Worm (Caenorhabditis elegans) whole organism, young adult: ENCODE results near the gene T03D3.5.

ENCODE experiments used
- C06A6.2 ChIP-seq: fragments of 200-800 bp; sonication (Bioruptor generic); conservative IDR thresholded peaks from 2 replicates; pipeline ENCODE4 v1.3.6; 2022; ENCODE audit warnings: missing genetic modification characterization, missing compliant biosample characterization
- C17E4.6 ChIP-seq: fragments of 200-800 bp; sonication (Bioruptor generic); IDR thresholded peaks from 2 replicates; pipeline ENCODE4 v1.3.6; 2022; ENCODE audit warnings: missing genetic modification reagents, missing genetic modification characterization, missing compliant biosample characterization
- F23B12.7 ChIP-seq: sonication (generic microtip); optimal IDR thresholded peaks from 2 replicates; lab custom pipeline; 2017; ENCODE audit warnings: missing genetic modification characterization, mild to moderate bottlenecking, missing compliant biosample characterization, antibody characterized with exemption, moderate library complexity; ENCODE audit not compliant: insufficient read depth
- F39B2.1 ChIP-seq: fragments of 200-800 bp; sonication (Bioruptor generic); IDR thresholded peaks from 2 replicates; pipeline ENCODE4 v1.3.6; 2022; ENCODE audit warnings: missing genetic modification reagents, missing genetic modification characterization, missing compliant biosample characterization
- K11D2.4 ChIP-seq: fragments of 200-800 bp; sonication (Bioruptor generic); IDR thresholded peaks from 2 replicates; pipeline ENCODE4 v1.3.6; 2022; ENCODE audit warnings: missing genetic modification reagents, missing genetic modification characterization, missing compliant biosample characterization
- Y53G8AR.9 ChIP-seq: fragments of 200-800 bp; sonication (Bioruptor generic); conservative IDR thresholded peaks from 2 replicates; pipeline ENCODE4 v1.3.6; 2022; ENCODE audit warnings: missing genetic modification reagents, missing genetic modification characterization, missing compliant biosample characterization
- Y95B8A.8 ChIP-seq: fragments of 200-800 bp; sonication (Bioruptor generic); IDR thresholded peaks from 2 replicates; pipeline ENCODE4 v1.3.6; 2022; ENCODE audit warnings: missing genetic modification reagents, missing genetic modification characterization, missing compliant biosample characterization
- ZK185.1 ChIP-seq: sonication (generic microtip); optimal IDR thresholded peaks from 2 replicates; lab custom pipeline; 2016; ENCODE audit warnings: mild to moderate bottlenecking, missing genetic modification characterization, missing compliant biosample characterization; ENCODE audit not compliant: poor library complexity, severe bottlenecking
- ama-1 ChIP-seq, 3 experiments: fragments of 150-350 bp in 1 of 3; sonication (generic microtip) in 2 of 3; optimal IDR thresholded peaks; 2 replicates each; lab custom pipeline; 2014 to 2018; ENCODE audit warnings: missing biosample characterization in 2 of 3, missing genetic modification characterization in 2 of 3, missing genetic modification reagents in 2 of 3
- athp-1 ChIP-seq: sonication (generic microtip); optimal IDR thresholded peaks from 2 replicates; lab custom pipeline; 2017; ENCODE audit warnings: mild to moderate bottlenecking, missing genetic modification characterization, missing compliant biosample characterization
- cebp-1 ChIP-seq, 2 experiments: fragments of 200-800 bp in 1 of 2; sonication (Bioruptor generic) in 1 of 2; sonication (generic microtip) in 1 of 2; IDR thresholded peaks in 1 of 2; optimal IDR thresholded peaks in 1 of 2; 2 replicates each; pipeline versions ENCODE4 v1.3.6 to Lab custom; 2017 to 2022; ENCODE audit warnings: missing compliant biosample characterization in 2 of 2, missing genetic modification characterization in 2 of 2, mild to moderate bottlenecking in 1 of 2, missing genetic modification reagents in 1 of 2, moderate library complexity in 1 of 2
- ceh-58 ChIP-seq: fragments of 200-800 bp; sonication (Bioruptor generic); IDR thresholded peaks from 2 replicates; pipeline ENCODE4 v1.3.6; 2022; ENCODE audit warnings: missing genetic modification characterization, missing compliant biosample characterization
- ceh-91 ChIP-seq: fragments of 200-800 bp; sonication (Bioruptor generic); IDR thresholded peaks from 2 replicates; pipeline ENCODE4 v1.3.6; 2022; ENCODE audit warnings: missing genetic modification reagents, missing genetic modification characterization, missing compliant biosample characterization
- chd-7 ChIP-seq: sonication (generic microtip); optimal IDR thresholded peaks from 2 replicates; lab custom pipeline; 2016; ENCODE audit warnings: mild to moderate bottlenecking, missing genetic modification characterization, moderate library complexity, missing compliant biosample characterization
- dox-1 ChIP-seq: fragments of 200-800 bp; sonication (Bioruptor generic); IDR thresholded peaks from 2 replicates; pipeline ENCODE4 v1.3.6; 2022; ENCODE audit warnings: missing genetic modification reagents, missing genetic modification characterization, missing compliant biosample characterization
- egl-44 ChIP-seq: fragments of 200-800 bp; sonication (Bioruptor generic); IDR thresholded peaks from 2 replicates; pipeline ENCODE4 v1.3.6; 2022; ENCODE audit warnings: missing genetic modification reagents, missing genetic modification characterization, missing compliant biosample characterization
- egrh-3 ChIP-seq: fragments of 200-800 bp; sonication (Bioruptor generic); IDR thresholded peaks from 2 replicates; pipeline ENCODE4 v1.3.6; 2022; ENCODE audit warnings: missing genetic modification reagents, missing genetic modification characterization, missing compliant biosample characterization
- fkh-3 ChIP-seq: sonication (generic microtip); optimal IDR thresholded peaks from 2 replicates; lab custom pipeline; 2016; ENCODE audit warnings: mild to moderate bottlenecking, missing genetic modification characterization, missing compliant biosample characterization
- him-1 ChIP-seq: sonication (generic microtip); optimal IDR thresholded peaks from 2 replicates; lab custom pipeline; 2016; ENCODE audit warnings: missing genotype, missing genetic modification reagents, missing genetic modification characterization, missing compliant biosample characterization
- hrde-1 ChIP-seq: sonication (generic microtip); optimal IDR thresholded peaks from 2 replicates; lab custom pipeline; 2016; ENCODE audit warnings: missing genetic modification characterization, mild to moderate bottlenecking, missing compliant biosample characterization, moderate library complexity, missing genotype, missing genetic modification reagents, borderline replicate concordance
- hsf-1 ChIP-seq: fragments of 200-800 bp; sonication (Bioruptor generic); IDR thresholded peaks from 2 replicates; pipeline ENCODE4 v1.3.6; 2022; ENCODE audit warnings: missing genetic modification reagents, missing genetic modification characterization, missing compliant biosample characterization
- lin-26 ChIP-seq: fragments of 200-800 bp; sonication (Bioruptor generic); IDR thresholded peaks from 2 replicates; pipeline ENCODE4 v1.3.6; 2022; ENCODE audit warnings: missing genetic modification reagents, missing genetic modification characterization, missing compliant biosample characterization
- madf-10 ChIP-seq: sonication (generic microtip); optimal IDR thresholded peaks from 2 replicates; lab custom pipeline; 2016; ENCODE audit warnings: mild to moderate bottlenecking, missing genetic modification characterization, missing compliant biosample characterization
- madf-6 ChIP-seq: fragments of 200-800 bp; sonication (Bioruptor generic); IDR thresholded peaks from 2 replicates; pipeline ENCODE4 v1.3.6; 2022; ENCODE audit warnings: missing genetic modification reagents, missing genetic modification characterization, missing compliant biosample characterization
- nfyb-1 ChIP-seq: fragments of 200-800 bp; sonication (Bioruptor generic); IDR thresholded peaks from 2 replicates; pipeline ENCODE4 v1.3.6; 2022; ENCODE audit warnings: missing genetic modification reagents, missing genetic modification characterization, missing compliant biosample characterization
- nhr-80 ChIP-seq: sonication (generic microtip); optimal IDR thresholded peaks from 2 replicates; lab custom pipeline; 2016; ENCODE audit warnings: missing genetic modification characterization, missing compliant biosample characterization
- rec-8 ChIP-seq, 2 experiments: sonication (generic microtip); optimal IDR thresholded peaks; 2 replicates each; lab custom pipeline; 2016; ENCODE audit warnings: mild to moderate bottlenecking in 2 of 2, missing genetic modification characterization in 2 of 2, missing genetic modification reagents in 2 of 2, missing genotype in 2 of 2, missing biosample characterization in 1 of 2, missing compliant biosample characterization in 1 of 2, moderate library complexity in 1 of 2
- rpc-1 ChIP-seq, 2 experiments: fragments of 150-350 bp in 1 of 2; sonication (generic microtip) in 1 of 2; optimal IDR thresholded peaks; 2 replicates each; lab custom pipeline; 2014 to 2018; ENCODE audit warnings: missing biosample characterization in 1 of 2, missing genetic modification characterization in 1 of 2, missing genetic modification reagents in 1 of 2, missing genotype in 1 of 2
- snpc-1.1 ChIP-seq: sonication (generic microtip); optimal IDR thresholded peaks from 2 replicates; lab custom pipeline; 2017; ENCODE audit warnings: missing genetic modification characterization, mild to moderate bottlenecking, missing compliant biosample characterization, antibody characterized with exemption, moderate library complexity, missing genotype, missing genetic modification reagents; ENCODE audit not compliant: insufficient read depth
- unc-62 ChIP-seq: fragments of 150-350 bp; optimal IDR thresholded peaks from 2 replicates; lab custom pipeline; 2014; ENCODE audit warnings: missing biosample characterization, missing genetic modification reagents, missing genetic modification characterization
- zfh-2 ChIP-seq: fragments of 200-800 bp; sonication (Bioruptor generic); conservative IDR thresholded peaks from 2 replicates; pipeline ENCODE4 v1.3.6; 2022; ENCODE audit warnings: missing genetic modification reagents, missing genetic modification characterization, missing compliant biosample characterization
- ztf-25 ChIP-seq: fragments of 200-800 bp; sonication (Bioruptor generic); IDR thresholded peaks from 2 replicates; pipeline ENCODE4 v1.3.6; 2022; ENCODE audit warnings: missing genetic modification reagents, missing genetic modification characterization, missing compliant biosample characterization
- ztf-3 ChIP-seq: fragments of 200-800 bp; sonication (Bioruptor generic); optimal IDR thresholded peaks from 2 replicates; lab custom pipeline; 2018; ENCODE audit warnings: mild to moderate bottlenecking, missing genetic modification characterization, missing compliant biosample characterization

Gene T03D3.5

DNA sequence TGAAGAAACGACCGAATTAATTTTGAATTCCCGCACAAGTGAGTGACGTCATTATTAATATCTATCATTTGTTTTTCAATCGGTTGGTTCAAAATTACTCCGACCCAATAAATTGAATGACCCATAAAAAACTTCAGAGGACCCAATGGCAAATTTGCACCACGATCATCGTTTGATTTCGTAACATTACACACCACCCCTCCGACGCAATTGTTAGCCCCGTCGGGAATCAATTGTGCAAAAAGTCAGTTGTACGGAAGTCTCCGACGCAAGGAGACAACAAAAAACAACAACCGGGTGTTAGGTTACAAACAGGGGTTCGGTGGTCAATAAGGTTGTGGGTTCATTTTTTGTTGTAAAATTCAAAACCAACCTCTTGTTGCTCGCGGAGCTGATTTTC lies 24.7 kb downstream of the T03D3.5 start (continued):
- no peak for TF ChIP-seq ZK185.1 (tag; lab: Kevin White, UChicago)
- TF ChIP-seq hrde-1 (tag; lab: Kevin White, UChicago): no peak
- no peak for TF ChIP-seq nhr-80 (tag; lab: Kevin White, UChicago)
- no peak for TF ChIP-seq Y95B8A.8

DNA sequence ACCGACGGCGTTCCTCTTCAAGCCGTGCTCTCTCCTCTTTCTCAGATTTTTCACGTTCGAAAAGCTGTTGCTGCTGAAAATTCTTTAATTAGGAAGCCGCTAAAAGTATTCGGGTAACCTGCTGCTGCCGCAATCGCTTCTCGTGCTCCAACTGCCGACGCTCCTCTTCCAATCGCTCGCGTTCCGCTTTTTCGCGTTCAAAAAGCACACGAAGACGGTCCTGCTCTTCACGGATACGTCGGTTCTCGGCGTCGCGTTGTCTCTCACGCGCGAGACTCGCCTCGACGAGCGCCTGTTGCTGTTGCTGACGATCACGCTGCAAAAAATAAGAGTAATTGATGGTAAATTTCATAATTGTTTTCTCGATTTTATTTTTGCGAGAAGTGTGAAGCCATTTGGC lies 26.0 kb downstream of the T03D3.5 start:
- peak; percentile 65; the same call in 1 of the 2 replicates for TF ChIP-seq zfh-2 (GFP tag; lab: Robert Waterston, UW)
- TF ChIP-seq egrh-3 (GFP tag; lab: Robert Waterston, UW): peak; percentile 11; the same call in 1 of the 2 replicates
- TF ChIP-seq unc-62 (GFP tag; lab: Kevin White, UChicago): no peak
- TF ChIP-seq athp-1 (tag; lab: Kevin White, UChicago): no peak

DNA sequence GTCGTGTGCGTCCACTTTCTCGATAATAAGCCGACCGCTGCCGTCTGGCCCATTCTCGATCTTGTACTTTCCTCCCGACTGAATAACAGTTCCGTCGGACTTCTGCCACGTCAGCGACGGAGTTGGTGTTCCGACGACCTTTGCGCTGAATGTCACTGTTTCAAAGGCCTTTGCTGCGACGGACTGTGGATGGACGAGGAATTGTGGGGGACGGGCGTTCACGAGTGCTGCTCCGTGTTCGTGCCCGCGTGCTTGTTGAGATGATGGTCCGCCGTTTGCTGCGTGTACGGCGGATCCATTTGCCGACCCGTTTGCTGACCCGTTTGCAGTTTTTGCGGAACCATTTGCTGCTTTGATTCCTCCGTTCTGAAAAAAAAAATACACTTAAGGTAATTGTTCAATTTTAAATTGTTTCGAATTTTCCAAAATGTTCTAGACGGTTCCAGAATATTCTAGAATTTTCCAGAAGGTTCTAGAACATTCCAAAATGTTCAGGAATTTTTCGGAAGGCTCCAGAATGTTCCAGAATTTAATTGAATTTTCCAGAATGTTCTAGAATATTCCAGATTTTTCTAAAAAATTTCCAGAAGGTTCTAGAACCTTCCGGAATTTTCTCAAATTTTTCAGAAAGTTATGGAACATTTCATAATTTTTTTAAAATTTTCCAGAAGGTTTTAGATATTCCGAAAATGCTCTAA lies 27.3 kb downstream of the T03D3.5 start:
- TF ChIP-seq him-1 (no peak), zfh-2 (GFP tag; lab: Robert Waterston, UW) (peak; percentile 60; the same call in 1 of the 2 replicates), Y95B8A.8 (no peak), rpc-1 (optimal IDR thresholded peaks at IDR 0.05; lab: Kevin White, UChicago) (peak; percentile 31), rpc-1 (tag; optimal IDR thresholded peaks at IDR 0.05; lab: Kevin White, UChicago) (no peak), lin-26 (GFP tag; lab: Robert Waterston, UW) (0 out of 2 replicates have a peak, but pooled peaks have one; percentile 24), hsf-1 (peak; percentile 93), egl-44 (no peak), F23B12.7 (tag; lab: Kevin White, UChicago) (no peak), ztf-25 (GFP tag; lab: Robert Waterston, UW) (no peak), nfyb-1 (GFP tag; lab: Robert Waterston, UW) (no peak)

DNA sequence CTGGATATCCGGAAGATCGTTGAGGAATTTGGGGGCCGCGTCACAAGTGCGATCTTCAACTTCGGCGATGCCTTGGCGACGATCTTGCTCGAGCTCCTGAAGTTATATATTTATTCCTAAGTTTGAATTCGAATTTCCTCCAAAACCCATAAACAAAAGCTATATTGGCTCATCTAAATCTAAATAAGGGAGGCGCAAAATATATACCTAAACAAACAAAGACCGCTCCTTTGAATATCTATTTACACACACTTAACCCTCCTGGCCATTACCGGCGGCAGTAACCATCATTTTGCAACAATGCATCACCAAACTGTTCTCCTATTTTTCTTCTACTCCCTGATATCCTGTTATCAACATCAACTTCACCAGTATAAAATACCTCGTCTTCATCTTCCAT lies 30.6 kb downstream of the T03D3.5 start, which contains the start of gene F54E2.2:
TSS of gene F54E2.2 (plus strand) at position 301 of the 400 bp plus-strand sequence.
- TF ChIP-seq madf-10 (no peak), chd-7 (tag; lab: Kevin White, UChicago) (no peak), ceh-91 (GFP tag; lab: Robert Waterston, UW) (no peak), C17E4.6 (GFP tag; lab: Robert Waterston, UW) (no peak)

DNA sequence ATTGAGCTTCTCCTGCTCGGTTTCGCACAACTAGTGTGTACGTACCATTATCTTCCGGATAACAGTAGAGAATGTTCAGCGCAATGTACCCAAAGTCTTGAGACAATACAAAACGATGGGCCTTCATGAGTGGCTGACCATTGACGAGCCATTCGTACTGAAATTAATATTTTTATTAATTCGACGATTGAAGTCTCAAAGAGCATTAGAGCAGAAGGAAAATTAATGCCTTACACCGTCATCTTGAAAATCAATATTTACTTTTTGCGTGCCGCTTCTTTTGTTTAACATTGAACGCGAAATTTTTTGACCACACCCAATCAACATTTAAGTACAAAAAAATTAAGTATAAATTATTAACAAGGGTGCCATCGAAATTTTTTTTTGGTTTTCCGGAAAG lies 33.7 kb downstream of the T03D3.5 start:
- no peak for TF ChIP-seq madf-6
- TF ChIP-seq ztf-3: no peak
- no peak for TF ChIP-seq rec-8 (tag; optimal IDR thresholded peaks at IDR 0.05; lab: Kevin White, UChicago)
- no peak for TF ChIP-seq Y53G8AR.9 (GFP tag; lab: Robert Waterston, UW)
- no peak for TF ChIP-seq F39B2.1 (GFP tag; lab: Robert Waterston, UW)
- TF ChIP-seq cebp-1 (GFP tag; IDR thresholded peaks at IDR 0.05; lab: Robert Waterston, UW): no peak
- no peak for TF ChIP-seq cebp-1 (tag; optimal IDR thresholded peaks at IDR 0.05; lab: Kevin White, UChicago)
- no peak for TF ChIP-seq ama-1 (optimal IDR thresholded peaks at IDR 0.05; lab: Kevin White, UChicago)
- TF ChIP-seq ama-1 (GFP tag; optimal IDR thresholded peaks at IDR 0.05; lab: Kevin White, UChicago): no peak
- no peak for TF ChIP-seq dox-1 (GFP tag; lab: Robert Waterston, UW)
- TF ChIP-seq C06A6.2 (GFP tag; lab: Robert Waterston, UW): no peak
- TF ChIP-seq egrh-3 (GFP tag; lab: Robert Waterston, UW): no peak
- TF ChIP-seq K11D2.4 (GFP tag; lab: Robert Waterston, UW): no peak
- no peak for TF ChIP-seq fkh-3
- no peak for TF ChIP-seq ceh-58 (GFP tag; lab: Robert Waterston, UW)
- TF ChIP-seq snpc-1.1 (tag; lab: Kevin White, UChicago): no peak
- TF ChIP-seq, all 124 proteins: peak for 0
